Worm (Caenorhabditis elegans) whole organism, L3 larva: ENCODE measurements around the gene F55A11.6.

Experiments used
- ceh-82 ChIP-seq: fragments of 150-350 bp; optimal IDR thresholded peaks from 2 replicates; lab custom pipeline; 2014; ENCODE audit warnings: missing biosample characterization, missing genetic modification characterization
- fkh-10 ChIP-seq: sonication (generic microtip); optimal IDR thresholded peaks from 2 replicates; lab custom pipeline; 2017; ENCODE audit warnings: missing biosample characterization, missing genetic modification reagents, missing genetic modification characterization
- lin-39 ChIP-seq: fragments of 150-350 bp; optimal IDR thresholded peaks from 2 replicates; lab custom pipeline; 2018; ENCODE audit warnings: missing biosample characterization, missing genetic modification reagents, missing genetic modification characterization
- skn-1 ChIP-seq: fragments of 150-350 bp; optimal IDR thresholded peaks from 2 replicates; lab custom pipeline; 2014; ENCODE audit warnings: missing biosample characterization, missing genetic modification characterization
- ztf-4 ChIP-seq: fragments of 150-350 bp; optimal IDR thresholded peaks from 2 replicates; lab custom pipeline; 2014; ENCODE audit warnings: missing biosample characterization, missing genetic modification characterization

DNA sequence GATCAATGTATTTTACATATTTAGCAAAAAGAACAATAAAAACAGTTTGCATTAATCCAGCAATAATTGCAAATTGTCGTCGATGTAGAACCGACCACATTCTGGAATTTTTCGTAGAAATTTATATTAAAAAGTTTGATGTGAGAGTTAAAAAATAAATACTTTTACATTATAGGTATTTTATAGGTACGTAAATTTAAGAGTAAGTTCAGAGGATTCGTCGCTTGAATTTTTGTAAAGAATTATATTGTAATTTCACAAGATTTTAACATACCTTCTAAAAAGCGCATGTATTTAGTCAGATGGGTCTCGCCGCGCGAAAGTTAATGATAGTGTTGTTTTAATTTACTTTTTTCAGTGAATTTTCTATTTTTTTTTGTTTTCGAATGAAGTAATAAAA, 46.6 kb upstream of the F55A11.6 start, which contains the start of gene rhr-2:
- TF ChIP-seq lin-39 (no peak), ceh-82 (tag; lab: Kevin White, UChicago) (no peak), ztf-4 (tag; lab: Kevin White, UChicago) (no peak), skn-1 (no peak), fkh-10 (GFP tag; lab: Kevin White, UChicago) (no peak)
